Fruit fly (Drosophila melanogaster): ENCODE data around the gene Akr1B.
A peak's percentile ranks its signal among the peaks of the same experiment; 100 is the strongest.

Gene Akr1B

DNA sequence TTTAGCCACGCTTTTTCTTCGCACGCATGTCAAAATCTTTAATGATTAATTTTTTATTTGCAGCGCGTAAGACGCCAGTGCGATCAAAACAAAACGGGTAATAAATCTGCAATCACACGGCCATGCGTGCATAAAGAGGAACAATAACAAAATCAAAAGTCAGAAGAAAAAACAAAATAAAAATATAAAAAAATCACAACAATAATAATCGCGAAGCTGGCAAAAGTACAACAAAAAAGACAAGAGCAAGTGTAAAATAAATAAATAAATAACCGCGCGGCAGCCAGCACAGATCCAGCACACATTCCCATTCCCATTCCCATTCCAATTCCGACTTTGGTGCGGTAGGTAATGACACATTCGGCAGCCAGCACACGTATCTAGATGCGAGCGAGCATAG lies 10.4 kb upstream of the Akr1B start (continued):
- no peak for TF ChIP-seq salr (GFP tag; optimal IDR thresholded peaks at IDR 0.05)
- TF ChIP-seq acj6 (GFP tag; optimal IDR thresholded peaks at IDR 0.05), result no peak
- TF ChIP-seq CG7368 (GFP tag; optimal IDR thresholded peaks at IDR 0.05), result no peak
- TF ChIP-seq CG10669 (GFP tag; optimal IDR thresholded peaks at IDR 0.05), result peak; percentile 42
- TF ChIP-seq CG4318 (GFP tag; optimal IDR thresholded peaks at IDR 0.05), result no peak
- TF ChIP-seq lz (GFP tag; optimal IDR thresholded peaks at IDR 0.05), result no peak
- TF ChIP-seq CG3919 (GFP tag; optimal IDR thresholded peaks at IDR 0.05), result peak; percentile 13
- no peak for TF ChIP-seq CG31627 (GFP tag; optimal IDR thresholded peaks at IDR 0.05)
- peak; percentile 69 for TF ChIP-seq Eip78C (GFP tag)
- TF ChIP-seq CG6808 (GFP tag; optimal IDR thresholded peaks at IDR 0.05), result peak; percentile 78
- no peak for TF ChIP-seq OdsH (GFP tag; optimal IDR thresholded peaks at IDR 0.05)
- TF ChIP-seq Hr4 (GFP tag; optimal IDR thresholded peaks at IDR 0.05), result peak; percentile 29
- no peak for TF ChIP-seq CG11294 (GFP tag; IDR thresholded peaks at IDR 0.05)
- TF ChIP-seq Hr38 (GFP tag; optimal IDR thresholded peaks at IDR 0.05), result no peak
- no peak for TF ChIP-seq CG32006 (GFP tag; optimal IDR thresholded peaks at IDR 0.05)
- TF ChIP-seq CG9139 (GFP tag; optimal IDR thresholded peaks at IDR 0.05), result peak; percentile 67
- no peak for TF ChIP-seq vri (GFP tag; optimal IDR thresholded peaks at IDR 0.05)
- no peak for TF ChIP-seq CG6854 (GFP tag; optimal IDR thresholded peaks at IDR 0.05)
- peak; percentile 58 for TF ChIP-seq CG15336 (GFP tag; IDR thresholded peaks at IDR 0.05)
- TF ChIP-seq CG6276 (GFP tag; optimal IDR thresholded peaks at IDR 0.05), result peak; percentile 84
- TF ChIP-seq topi (GFP tag; optimal IDR thresholded peaks at IDR 0.05), result no peak
- TF ChIP-seq Ets21C (GFP tag; optimal IDR thresholded peaks at IDR 0.05), result no peak
- TF ChIP-seq fkh (GFP tag; optimal IDR thresholded peaks at IDR 0.05), result no peak
- TF ChIP-seq CG11762 (GFP tag; optimal IDR thresholded peaks at IDR 0.05; ENCODE audit: insufficient read depth), result no peak
- no peak for TF ChIP-seq pdm3 (GFP tag; optimal IDR thresholded peaks at IDR 0.05)
- TF ChIP-seq Met (GFP tag; optimal IDR thresholded peaks at IDR 0.05), result no peak
- no peak for TF ChIP-seq Sox14 (GFP tag; optimal IDR thresholded peaks at IDR 0.05)
- TF ChIP-seq Gug (GFP tag; IDR thresholded peaks at IDR 0.05), result peak; percentile 38; the same call in 1 of the 2 replicates
- no peak for TF ChIP-seq Smox (GFP tag; optimal IDR thresholded peaks at IDR 0.05)
- TF ChIP-seq CG6163 (GFP tag; IDR thresholded peaks at IDR 0.05), result peak; percentile 82; the same call in 2 of the 3 replicates
- TF ChIP-seq fd85E (GFP tag; optimal IDR thresholded peaks at IDR 0.05), result no peak

DNA sequence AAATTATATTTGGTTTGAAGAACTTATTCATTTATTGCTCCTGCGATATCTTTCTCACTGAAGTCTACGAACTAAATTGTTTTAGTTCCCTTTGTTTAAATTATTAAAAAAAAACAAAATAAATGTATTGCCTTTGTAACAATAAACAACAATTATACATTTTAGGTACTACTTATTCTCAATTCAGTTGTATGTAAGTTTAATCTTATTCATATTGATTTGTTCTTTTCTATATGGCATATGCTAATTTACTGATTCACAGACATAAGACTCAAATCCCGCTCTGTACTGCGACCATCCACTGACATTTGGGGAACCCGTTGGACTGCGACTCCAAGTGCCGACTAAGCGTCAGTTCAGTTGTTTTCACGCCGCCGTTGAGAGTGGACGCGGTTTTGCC lies 6.9 kb upstream of the Akr1B start, which contains the start of gene CG32091:
Gene CG32091, plus strand, starts transcription at position 301 of the 400 bp plus-strand sequence.
- no peak for TF ChIP-seq Hr38 (GFP tag; optimal IDR thresholded peaks at IDR 0.05)
- TF ChIP-seq CG8319 (GFP tag; optimal IDR thresholded peaks at IDR 0.05), result no peak
- TF ChIP-seq CG15336 (GFP tag; IDR thresholded peaks at IDR 0.05), result no peak
- no peak for TF ChIP-seq dac (GFP tag; optimal IDR thresholded peaks at IDR 0.05)
- no peak for TF ChIP-seq CG32006 (GFP tag; optimal IDR thresholded peaks at IDR 0.05)
- TF ChIP-seq CG11762 (GFP tag; optimal IDR thresholded peaks at IDR 0.05; ENCODE audit: insufficient read depth), result no peak
- TF ChIP-seq net (GFP tag; optimal IDR thresholded peaks at IDR 0.05), result no peak
- TF ChIP-seq CG3919 (GFP tag; optimal IDR thresholded peaks at IDR 0.05), result no peak
- TF ChIP-seq Blimp-1 (GFP tag; optimal IDR thresholded peaks at IDR 0.05), result no peak
- no peak for TF ChIP-seq CG6792 (GFP tag; optimal IDR thresholded peaks at IDR 0.05)
- no peak for TF ChIP-seq Hr4 (GFP tag; optimal IDR thresholded peaks at IDR 0.05)
- peak in 1 of 2 experiments; percentile 17 for TF ChIP-seq ss (GFP tag; optimal IDR thresholded peaks at IDR 0.05)
- TF ChIP-seq CG6854 (GFP tag; optimal IDR thresholded peaks at IDR 0.05), result no peak
- TF ChIP-seq CG4318 (GFP tag; optimal IDR thresholded peaks at IDR 0.05), result no peak
- no peak for TF ChIP-seq Gug (GFP tag; IDR thresholded peaks at IDR 0.05)
- no peak for TF ChIP-seq Hr39 (GFP tag; optimal IDR thresholded peaks at IDR 0.05)
- TF ChIP-seq CG10669 (GFP tag; optimal IDR thresholded peaks at IDR 0.05), result no peak
- no peak for TF ChIP-seq CG34406 (GFP tag; optimal IDR thresholded peaks at IDR 0.05)
- TF ChIP-seq Lpt (GFP tag; optimal IDR thresholded peaks at IDR 0.05), result no peak
- TF ChIP-seq Eip93F (GFP tag; optimal IDR thresholded peaks at IDR 0.05), result no peak
- no peak for TF ChIP-seq CG8119 (GFP tag; IDR thresholded peaks at IDR 0.05)
- no peak for TF ChIP-seq CG1621 (tag; optimal IDR thresholded peaks at IDR 0.05)
- TF ChIP-seq Met (GFP tag; optimal IDR thresholded peaks at IDR 0.05), result no peak
- peak; percentile 23 for TF ChIP-seq dsx (GFP tag; optimal IDR thresholded peaks at IDR 0.05; ENCODE audit: poor library complexity, severe bottlenecking)
- no peak for TF ChIP-seq salr (GFP tag; optimal IDR thresholded peaks at IDR 0.05)
- TF ChIP-seq achi (GFP tag; optimal IDR thresholded peaks at IDR 0.05), result no peak
- peak; percentile 8 for TF ChIP-seq svp (GFP tag)
- TF ChIP-seq eg (GFP tag; IDR thresholded peaks at IDR 0.05), result no peak
- TF ChIP-seq Sox102F (GFP tag; optimal IDR thresholded peaks at IDR 0.05), result no peak
- peak; percentile 4 for TF ChIP-seq Sox14 (GFP tag; optimal IDR thresholded peaks at IDR 0.05)
- no peak for TF ChIP-seq CG7368 (GFP tag; optimal IDR thresholded peaks at IDR 0.05)
- TF ChIP-seq CG9139 (GFP tag; optimal IDR thresholded peaks at IDR 0.05), result peak; percentile 10
- peak; percentile 31 for TF ChIP-seq Eip78C (GFP tag)
- TF ChIP-seq acj6 (GFP tag; optimal IDR thresholded peaks at IDR 0.05), result no peak
- no peak for TF ChIP-seq vri (GFP tag; optimal IDR thresholded peaks at IDR 0.05)

All from whole organism, prepupa.